Worm (Caenorhabditis elegans) whole organism, early embryonic: ENCODE data around the gene gpcp-2.

Experiments used
- ama-1 ChIP-seq: fragments of 150-350 bp; optimal IDR thresholded peaks from 2 replicates; lab custom pipeline; 2014
- ceh-36 ChIP-seq: sonication (generic microtip); optimal IDR thresholded peaks from 2 replicates; lab custom pipeline; 2016; ENCODE audit warnings: missing genetic modification characterization, inconsistent platforms, missing compliant biosample characterization
- flt-1 ChIP-seq: fragments of 200-800 bp; sonication (Bioruptor generic); IDR thresholded peaks from 2 replicates; pipeline ENCODE4 v1.3.6; 2022; ENCODE audit warnings: missing genetic modification characterization, missing compliant biosample characterization
- hmg-4 ChIP-seq: fragments of 200-800 bp; sonication (Bioruptor generic); optimal IDR thresholded peaks from 2 replicates; lab custom pipeline; 2018; ENCODE audit warnings: mild to moderate bottlenecking, missing genetic modification characterization, missing compliant biosample characterization
- hnd-1 ChIP-seq: sonication (generic microtip); optimal IDR thresholded peaks from 2 replicates; lab custom pipeline; 2016; ENCODE audit warnings: missing genetic modification characterization, missing compliant biosample characterization
- scrt-1 ChIP-seq: fragments of 200-800 bp; sonication (Bioruptor generic); IDR thresholded peaks from 2 replicates; pipeline ENCODE4 v1.3.6; 2022; ENCODE audit warnings: missing genetic modification characterization, missing compliant biosample characterization
- sea-1 ChIP-seq: fragments of 200-800 bp; sonication (Bioruptor generic); conservative IDR thresholded peaks from 2 replicates; pipeline ENCODE4 v1.3.6; 2022; ENCODE audit warnings: missing genetic modification characterization, missing compliant biosample characterization
- tbx-37 ChIP-seq: fragments of 200-800 bp; sonication (Bioruptor generic); conservative IDR thresholded peaks from 2 replicates; pipeline ENCODE4 v1.3.6; 2022; ENCODE audit warnings: missing genetic modification reagents, missing genetic modification characterization, missing compliant biosample characterization
- tra-4 ChIP-seq: sonication (generic microtip); optimal IDR thresholded peaks from 2 replicates; lab custom pipeline; 2017; ENCODE audit warnings: missing genetic modification characterization, missing compliant biosample characterization

The gpcp-2 gene

DNA sequence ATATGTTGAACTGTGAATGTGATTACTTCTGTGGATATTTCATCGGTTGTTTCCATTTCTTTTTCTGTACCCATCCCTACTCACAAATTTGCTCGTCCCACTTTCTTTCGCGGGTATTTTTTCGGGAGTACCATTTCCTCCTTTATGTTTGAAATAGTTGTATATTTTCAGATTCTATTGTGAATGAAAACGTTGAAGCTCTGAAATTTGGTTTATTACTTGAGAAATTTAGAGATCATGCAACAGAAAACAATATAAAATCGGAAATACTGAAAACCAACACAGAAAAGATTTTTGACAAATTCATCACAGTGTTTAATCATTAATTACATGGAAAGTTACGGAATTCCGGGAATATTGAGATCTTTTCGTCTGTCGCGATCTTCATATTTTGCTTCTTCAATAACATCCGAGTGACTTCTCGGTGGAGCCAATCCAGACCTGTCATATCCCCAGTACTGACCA, 52.6 kb downstream of the gpcp-2 start:
- TF ChIP-seq scrt-1 (GFP tag; lab: Robert Waterston, UW) (no peak), sea-1 (GFP tag; lab: Robert Waterston, UW) (no peak), flt-1 (GFP tag; lab: Robert Waterston, UW) (no peak), hmg-4 (GFP tag; lab: Kevin White, UChicago) (no peak), tbx-37 (GFP tag; lab: Robert Waterston, UW) (no peak), ceh-36 (tag; lab: Kevin White, UChicago) (no peak), ama-1 (no peak), tra-4 (no peak), hnd-1 (no peak)
